Worm (Caenorhabditis elegans) whole organism, L4 larva: ENCODE results near the gene lbp-2.
A peak's percentile ranks its signal among the peaks of the same experiment; 100 is the strongest.

Experiments
- T20F7.1 ChIP-seq: fragments of 200-800 bp; sonication (Bioruptor generic); optimal IDR thresholded peaks from 2 replicates; lab custom pipeline; 2018; ENCODE audit warnings: mild to moderate bottlenecking, missing genetic modification characterization, missing compliant biosample characterization
- T26A8.4 ChIP-seq: fragments of 200-800 bp; sonication (Bioruptor generic); IDR thresholded peaks from 2 replicates; pipeline ENCODE4 v1.3.6; 2022; ENCODE audit warnings: missing genetic modification characterization, missing compliant biosample characterization
- Y105C5A.15 ChIP-seq: fragments of 200-800 bp; sonication (Bioruptor generic); IDR thresholded peaks from 2 replicates; pipeline ENCODE4 v1.3.6; 2022; ENCODE audit warnings: missing genetic modification characterization, missing compliant biosample characterization
- aha-1 ChIP-seq: fragments of 150-350 bp; peaks from one replicate; lab custom pipeline; 2014; ENCODE audit warnings: missing biosample characterization, missing genetic modification characterization
- attf-4 ChIP-seq: sonication (generic microtip); optimal IDR thresholded peaks from 3 replicates; lab custom pipeline; 2017; ENCODE audit warnings: missing biosample characterization, missing genetic modification characterization
- ceh-28 ChIP-seq: fragments of 150-350 bp; optimal IDR thresholded peaks from 2 replicates; lab custom pipeline; 2014; ENCODE audit warnings: missing biosample characterization, missing genetic modification reagents, missing genetic modification characterization
- daf-12 ChIP-seq: fragments of 150-350 bp; optimal IDR thresholded peaks from 2 replicates; lab custom pipeline; 2014; ENCODE audit warnings: missing biosample characterization, missing genetic modification reagents, missing genetic modification characterization
- daf-16 ChIP-seq, 3 experiments: sonication (generic microtip); optimal IDR thresholded peaks; 2 replicates each; lab custom pipeline; 2016 to 2017; ENCODE audit warnings: missing genetic modification characterization in 3 of 3, missing genetic modification reagents in 3 of 3, mild to moderate bottlenecking in 2 of 3, missing compliant biosample characterization in 2 of 3, missing biosample characterization in 1 of 3, moderate library complexity in 1 of 3
- daf-8 ChIP-seq: fragments of 200-800 bp; sonication (Bioruptor generic); IDR thresholded peaks from 2 replicates; pipeline ENCODE4 v1.3.6; 2022; ENCODE audit warnings: missing genetic modification characterization, missing compliant biosample characterization
- dmd-6 ChIP-seq: fragments of 200-800 bp; sonication (Bioruptor generic); IDR thresholded peaks from 2 replicates; pipeline ENCODE4 v1.3.6; 2022; ENCODE audit warnings: missing genetic modification reagents, missing genetic modification characterization, missing compliant biosample characterization
- dve-1 ChIP-seq: sonication (generic microtip); optimal IDR thresholded peaks from 2 replicates; lab custom pipeline; 2017; ENCODE audit warnings: antibody characterized with exemption, mild to moderate bottlenecking, missing genetic modification characterization, missing compliant biosample characterization; ENCODE audit not compliant: insufficient read depth
- fkh-10 ChIP-seq: fragments of 150-350 bp; optimal IDR thresholded peaks from 2 replicates; lab custom pipeline; 2014; ENCODE audit warnings: missing biosample characterization, missing genetic modification reagents, missing genetic modification characterization
- hlh-11 ChIP-seq: fragments of 200-800 bp; sonication (Bioruptor generic); optimal IDR thresholded peaks from 2 replicates; lab custom pipeline; 2018; ENCODE audit warnings: mild to moderate bottlenecking, missing genetic modification characterization, missing compliant biosample characterization
- lin-15B ChIP-seq: fragments of 150-350 bp; sonication (generic microtip); optimal IDR thresholded peaks from 3 replicates; lab custom pipeline; 2014; ENCODE audit warnings: missing biosample characterization, missing genetic modification characterization
- mdl-1 ChIP-seq, 2 experiments: fragments of 150-350 bp in 1 of 2; sonication (generic microtip) in 1 of 2; optimal IDR thresholded peaks; 2 replicates each; lab custom pipeline; 2014 to 2017; ENCODE audit warnings: missing biosample characterization in 2 of 2, missing genetic modification characterization in 2 of 2
- mxl-2 ChIP-seq: fragments of 200-800 bp; sonication (Bioruptor generic); conservative IDR thresholded peaks from 2 replicates; pipeline ENCODE4 v1.3.6; 2022; ENCODE audit warnings: missing genetic modification reagents, missing genetic modification characterization, missing compliant biosample characterization
- nhr-11 ChIP-seq: fragments of 150-350 bp; optimal IDR thresholded peaks from 2 replicates; lab custom pipeline; 2014; ENCODE audit warnings: missing biosample characterization, missing genetic modification characterization
- nhr-28 ChIP-seq: fragments of 150-350 bp; optimal IDR thresholded peaks from 2 replicates; lab custom pipeline; 2014; ENCODE audit warnings: missing biosample characterization, missing genetic modification characterization
- nhr-41 ChIP-seq: fragments of 200-800 bp; sonication (Bioruptor generic); IDR thresholded peaks from 2 replicates; pipeline ENCODE4 v1.3.6; 2022; ENCODE audit warnings: missing genetic modification reagents, missing genetic modification characterization, missing compliant biosample characterization
- nhr-48 ChIP-seq: sonication (generic microtip); optimal IDR thresholded peaks from 2 replicates; lab custom pipeline; 2016; ENCODE audit warnings: mild to moderate bottlenecking, missing genetic modification characterization, missing compliant biosample characterization
- nhr-6 ChIP-seq: fragments of 150-350 bp; optimal IDR thresholded peaks from 2 replicates; lab custom pipeline; 2014; ENCODE audit warnings: missing biosample characterization, missing genetic modification characterization
- nhr-76 ChIP-seq: fragments of 150-350 bp; optimal IDR thresholded peaks from 2 replicates; lab custom pipeline; 2014; ENCODE audit warnings: missing biosample characterization, missing genetic modification characterization
- nhr-77 ChIP-seq: fragments of 150-350 bp; optimal IDR thresholded peaks from 2 replicates; lab custom pipeline; 2014; ENCODE audit warnings: missing biosample characterization, missing genetic modification characterization
- php-3 ChIP-seq: fragments of 200-800 bp; sonication (Bioruptor generic); IDR thresholded peaks from 2 replicates; pipeline ENCODE4 v1.3.6; 2022; ENCODE audit warnings: missing genetic modification reagents, missing genetic modification characterization, missing compliant biosample characterization
- pqm-1 ChIP-seq: sonication (generic microtip); optimal IDR thresholded peaks from 2 replicates; lab custom pipeline; 2017; ENCODE audit warnings: missing biosample characterization, missing genetic modification characterization
- saeg-2 ChIP-seq: fragments of 200-800 bp; sonication (Bioruptor generic); IDR thresholded peaks from 2 replicates; pipeline ENCODE4 v1.3.6; 2022; ENCODE audit warnings: missing genetic modification reagents, missing genetic modification characterization, missing compliant biosample characterization
- unc-62 ChIP-seq, 3 experiments: fragments of 150-350 bp in 1 of 3; sonication (generic microtip); optimal IDR thresholded peaks in 2 of 3; peaks in 1 of 3; 1 replicate in 1 of 3; 2 replicates in 2 of 3; lab custom pipeline; 2014 to 2017; ENCODE audit warnings: missing biosample characterization in 3 of 3, missing genetic modification characterization in 3 of 3, missing genetic modification reagents in 3 of 3, missing genotype in 1 of 3

lbp-2 gene

ce11 chrX:3282306-3282705, 21.9 kb downstream of the lbp-2 start, which contains the start of gene K09C4.5:
TSS of gene K09C4.5 (plus strand) at chrX:3282631.
- TF ChIP-seq Y105C5A.15 (GFP tag; lab: Robert Waterston, UW): no peak
- TF ChIP-seq saeg-2 (GFP tag; lab: Robert Waterston, UW): no peak
- TF ChIP-seq hlh-11 (tag; lab: Kevin White, UChicago): peak; percentile 13
- TF ChIP-seq daf-16 (GFP tag; optimal IDR thresholded peaks at IDR 0.05; lab: Kevin White, UChicago): no peak
- TF ChIP-seq daf-16 (tag; optimal IDR thresholded peaks at IDR 0.05; lab: Kevin White, UChicago): peak; percentile 64
- peak; percentile 37 for TF ChIP-seq pqm-1 (tag; lab: Kevin White, UChicago)
- TF ChIP-seq aha-1 (tag; lab: Kevin White, UChicago): peak; percentile 13
- peak; percentile 62 for TF ChIP-seq nhr-28 (tag; lab: Kevin White, UChicago)
- no peak for TF ChIP-seq dmd-6

ce11 chrX:3283189-3283588, 22.8 kb downstream of the lbp-2 start:
- no peak for TF ChIP-seq daf-16 (GFP tag; optimal IDR thresholded peaks at IDR 0.05; lab: Kevin White, UChicago)
- peak; percentile 69 for TF ChIP-seq daf-16 (tag; optimal IDR thresholded peaks at IDR 0.05; lab: Kevin White, UChicago)
- peak; percentile 42 for TF ChIP-seq nhr-48
- no peak for TF ChIP-seq nhr-41 (GFP tag; lab: Robert Waterston, UW)
- peak; percentile 58; the same call in 1 of the 2 replicates for TF ChIP-seq php-3 (GFP tag; lab: Robert Waterston, UW)
- peak; percentile 48 for TF ChIP-seq hlh-11 (tag; lab: Kevin White, UChicago)
- TF ChIP-seq daf-12 (tag; lab: Kevin White, UChicago): no peak
- no peak for TF ChIP-seq T26A8.4 (GFP tag; lab: Robert Waterston, UW)
- TF ChIP-seq nhr-28 (tag; lab: Kevin White, UChicago): peak; percentile 5
- TF ChIP-seq dmd-6: peak; percentile 58
- peak; percentile 73 for TF ChIP-seq aha-1 (tag; lab: Kevin White, UChicago)
- peak; percentile 45; the same call in 1 of the 2 replicates for TF ChIP-seq saeg-2 (GFP tag; lab: Robert Waterston, UW)
- TF ChIP-seq dve-1 (tag; lab: Kevin White, UChicago): peak; percentile 29
- TF ChIP-seq nhr-6 (tag; lab: Kevin White, UChicago): peak; percentile 0
- TF ChIP-seq, all 104 proteins: peak for 10

ce11 chrX:3284967-3285366, 24.6 kb downstream of the lbp-2 start:
- TF ChIP-seq attf-4 (tag; lab: Kevin White, UChicago) (no peak), daf-16 (GFP tag; optimal IDR thresholded peaks at IDR 0.05; lab: Kevin White, UChicago) (no peak), daf-16 (tag; optimal IDR thresholded peaks at IDR 0.05; lab: Kevin White, UChicago) (peak; percentile 95), dve-1 (tag; lab: Kevin White, UChicago) (peak; percentile 19), fkh-10 (GFP tag; lab: Kevin White, UChicago) (no peak), T20F7.1 (no peak), lin-15B (tag; lab: Kevin White, UChicago) (no peak), dmd-6 (peak; percentile 18; the same call in 1 of the 2 replicates), php-3 (GFP tag; lab: Robert Waterston, UW) (peak; percentile 54; the same call in 1 of the 2 replicates), Y105C5A.15 (GFP tag; lab: Robert Waterston, UW) (no peak)

DNA sequence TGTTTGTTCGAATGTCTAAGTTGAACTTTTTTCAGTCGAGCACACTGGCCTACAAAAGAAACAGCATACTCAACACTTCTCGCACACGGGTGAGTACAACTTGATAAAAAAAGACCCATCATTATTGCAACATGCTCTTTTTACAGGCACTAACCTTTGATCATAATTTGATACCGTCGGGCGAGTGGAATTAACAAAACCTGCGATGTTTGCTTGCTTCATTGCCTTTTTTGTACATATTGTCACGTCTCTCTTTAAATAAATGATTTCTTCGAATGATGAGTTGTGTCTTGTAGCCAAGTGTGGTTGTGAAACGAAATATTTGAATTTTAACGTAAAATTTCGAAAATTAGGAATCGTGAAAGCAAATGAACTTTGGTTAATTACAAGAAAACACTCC, 25.0 kb downstream of the lbp-2 start:
- TF ChIP-seq aha-1 (tag; lab: Kevin White, UChicago) (peak; percentile 67), nhr-76 (tag; lab: Kevin White, UChicago) (no peak), daf-16 (GFP tag; optimal IDR thresholded peaks at IDR 0.05; lab: Kevin White, UChicago) (no peak), daf-16 (tag; optimal IDR thresholded peaks at IDR 0.05; lab: Kevin White, UChicago) (peak; percentile 53), unc-62 (GFP tag; optimal IDR thresholded peaks at IDR 0.05 in 1 of 2; lab: Kevin White, UChicago) (no peak), unc-62 (tag; optimal IDR thresholded peaks at IDR 0.05; lab: Kevin White, UChicago) (no peak), hlh-11 (tag; lab: Kevin White, UChicago) (peak; percentile 58), pqm-1 (tag; lab: Kevin White, UChicago) (peak; percentile 72), nhr-28 (tag; lab: Kevin White, UChicago) (peak; percentile 85), mdl-1 (tag; optimal IDR thresholded peaks at IDR 0.05; lab: Kevin White, UChicago) (peak in 1 of 2 experiments; percentile 43), nhr-11 (tag; lab: Kevin White, UChicago) (no peak), nhr-77 (tag; lab: Kevin White, UChicago) (peak; percentile 20), mxl-2 (GFP tag; lab: Robert Waterston, UW) (no peak), ceh-28 (no peak), dmd-6 (peak; percentile 69), dve-1 (tag; lab: Kevin White, UChicago) (peak; percentile 55)
- TF ChIP-seq, all 104 proteins: peak for 9

DNA sequence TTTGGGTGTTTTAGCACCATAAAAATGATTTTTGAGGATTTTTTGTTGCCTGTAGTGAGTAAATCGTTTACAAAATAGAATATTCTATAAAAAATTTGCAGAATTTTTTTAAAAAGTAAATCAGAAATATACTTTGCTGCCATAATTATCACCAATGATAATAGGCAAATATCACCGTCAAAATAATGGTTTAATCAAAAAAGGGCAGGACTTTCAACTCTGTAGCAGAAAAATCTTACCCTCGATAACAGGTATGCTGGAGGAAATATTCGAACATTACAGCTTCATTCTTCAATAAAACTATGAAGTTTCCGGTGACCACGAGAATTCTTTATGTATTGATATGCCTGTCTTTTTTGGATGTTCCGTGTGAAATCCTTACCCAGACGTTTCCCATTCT, 28.8 kb downstream of the lbp-2 start, which contains the start of gene K09C4.4:
Gene K09C4.4 (plus strand): TSS at position 301 of the 400 bp plus-strand sequence.
- TF ChIP-seq daf-8 (GFP tag; lab: Robert Waterston, UW) (no peak), unc-62 (GFP tag; optimal IDR thresholded peaks at IDR 0.05 in 1 of 2; lab: Kevin White, UChicago) (peak in 1 of 2 experiments; percentile 18), unc-62 (tag; optimal IDR thresholded peaks at IDR 0.05; lab: Kevin White, UChicago) (no peak)
